Fruit fly (Drosophila melanogaster) whole organism, prepupa: Measurements from ENCODE around the gene Hn.
A peak's percentile ranks its signal among the peaks of the same experiment; 100 is the strongest.

Source experiments
- Blimp-1 ChIP-seq: fragments of 200-800 bp; sonication (Bioruptor generic); optimal IDR thresholded peaks from 3 replicates; lab custom pipeline; 2017; ENCODE audit warnings: missing biosample characterization, missing genetic modification characterization, mild to moderate bottlenecking, moderate library complexity, missing genetic modification reagents
- CG11762 ChIP-seq: fragments of 200-800 bp; sonication (Bioruptor generic); optimal IDR thresholded peaks from 3 replicates; lab custom pipeline; 2016; ENCODE audit warnings: missing biosample characterization, missing genetic modification characterization; ENCODE audit not compliant: insufficient read depth
- CG6854 ChIP-seq: fragments of 200-800 bp; sonication (Bioruptor generic); optimal IDR thresholded peaks from 2 replicates; lab custom pipeline; 2017; ENCODE audit warnings: missing biosample characterization, mild to moderate bottlenecking, missing genetic modification characterization
- CG7368 ChIP-seq: fragments of 200-800 bp; sonication (Bioruptor generic); optimal IDR thresholded peaks from 3 replicates; lab custom pipeline; 2016; ENCODE audit warnings: missing biosample characterization, missing genetic modification characterization
- Gug ChIP-seq: fragments of 200-800 bp; sonication (Bioruptor generic); IDR thresholded peaks from 2 replicates; pipeline ENCODE4 v1.3.6; 2022; ENCODE audit warnings: missing biosample characterization, missing genetic modification characterization
- Hr38 ChIP-seq: sonication (Bioruptor generic); optimal IDR thresholded peaks from 2 replicates; lab custom pipeline; 2016; ENCODE audit warnings: missing biosample characterization, missing genetic modification characterization
- Hr39 ChIP-seq: fragments of 200-800 bp; sonication (Bioruptor generic); optimal IDR thresholded peaks from 2 replicates; lab custom pipeline; 2016; ENCODE audit warnings: missing biosample characterization, missing genetic modification characterization
- dac ChIP-seq: fragments of 200-800 bp; sonication (Bioruptor generic); optimal IDR thresholded peaks from 2 replicates; lab custom pipeline; 2017; ENCODE audit warnings: missing biosample characterization, mild to moderate bottlenecking, missing genetic modification characterization
- fd85E ChIP-seq: fragments of 200-800 bp; sonication (Bioruptor generic); optimal IDR thresholded peaks from 3 replicates; lab custom pipeline; 2016; ENCODE audit warnings: missing biosample characterization, missing genetic modification characterization
- svp ChIP-seq: fragments of 200-800 bp; sonication (Bioruptor generic); peaks from one replicate; lab custom pipeline; 2016; ENCODE audit warnings: missing biosample characterization, missing genetic modification characterization
- topi ChIP-seq: fragments of 200-800 bp; sonication (Bioruptor generic); optimal IDR thresholded peaks from 3 replicates; lab custom pipeline; 2016; ENCODE audit warnings: missing biosample characterization, missing genetic modification characterization

dm6 chr3L:7801308-7801893 is 41.1 kb downstream of the Hn start:
- TF ChIP-seq Hr39 (GFP tag; lab: Kevin White, UChicago) (no peak), CG11762 (GFP tag; lab: Kevin White, UChicago) (no peak), dac (no peak), CG7368 (GFP tag; lab: Kevin White, UChicago) (no peak), Hr38 (no peak), Blimp-1 (GFP tag; lab: Kevin White, UChicago) (no peak), Gug (GFP tag; lab: Robert Waterston, UW) (no peak), fd85E (GFP tag; lab: Kevin White, UChicago) (no peak), CG6854 (GFP tag; lab: Kevin White, UChicago) (no peak), svp (GFP tag; lab: Kevin White, UChicago) (peak; percentile 5), topi (GFP tag; lab: Kevin White, UChicago) (no peak)
